Worm (Caenorhabditis elegans): Measurements from ENCODE around the gene T28F3.9.
A peak's percentile ranks its signal among the peaks of the same experiment; 100 is the strongest.

ce11 chrIV:17269702-17270101 lies 38.6 kb upstream of the T28F3.9 start:
- TF ChIP-seq flt-1 (GFP tag; IDR thresholded peaks at IDR 0.05) = no peak
- TF ChIP-seq klf-2 (GFP tag; conservative IDR thresholded peaks at IDR 0.05) = no peak
- peak; percentile 22 for TF ChIP-seq cog-1 (tag; optimal IDR thresholded peaks at IDR 0.05)
- TF ChIP-seq med-1 (GFP tag; optimal IDR thresholded peaks at IDR 0.05; ENCODE audit: insufficient read depth) = no peak
- TF ChIP-seq ref-1 (GFP tag; conservative IDR thresholded peaks at IDR 0.05) = no peak
- no peak for TF ChIP-seq T22C8.4 (GFP tag; IDR thresholded peaks at IDR 0.05)
- TF ChIP-seq ztf-29 (GFP tag; IDR thresholded peaks at IDR 0.05) = no peak
- no peak for TF ChIP-seq ztf-23 (GFP tag; IDR thresholded peaks at IDR 0.05)
- TF ChIP-seq tab-1 (GFP tag; IDR thresholded peaks at IDR 0.05) = no peak
